Worm (Caenorhabditis elegans): ENCODE data around the gene F57F4.2.

DNA sequence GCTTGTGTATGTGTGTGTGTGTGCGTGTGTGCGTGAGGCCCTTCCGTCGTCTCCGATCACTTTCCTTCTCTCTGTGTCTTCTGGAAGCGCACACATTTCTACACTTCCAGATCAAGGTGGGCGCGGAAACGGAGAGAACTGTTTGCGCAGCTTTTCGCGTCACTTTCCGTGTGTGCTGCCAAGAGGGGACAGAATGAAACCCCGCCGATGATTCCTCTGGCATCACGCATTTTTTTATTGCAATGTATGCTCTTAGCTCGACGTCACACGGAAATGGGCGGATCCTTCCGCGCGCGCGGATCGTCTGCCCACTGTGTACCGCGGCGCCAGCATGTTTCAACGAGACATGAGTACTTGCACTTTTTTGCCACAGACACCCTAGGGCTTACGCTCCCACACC is 34.1 kb downstream of the F57F4.2 start:
- TF ChIP-seq T22C8.4 (GFP tag; IDR thresholded peaks at IDR 0.05) (no peak), flt-1 (GFP tag; IDR thresholded peaks at IDR 0.05) (no peak)
